Fruit fly (Drosophila melanogaster): ENCODE results near the gene CG32547.

Gene CG32547

dm6 chrX:18440481-18440880 is 38.8 kb downstream of the CG32547 start, which contains the start of gene CG32548:
CG32548 (minus strand) TSS chrX:18440581.
- TF ChIP-seq CTCF (optimal IDR thresholded peaks at IDR 0.05) (no peak), CG8478 (optimal IDR thresholded peaks at IDR 0.05) (no peak)

dm6 chrX:18439367-18439766 is 39.9 kb downstream of the CG32547 start, which contains the start of gene CG43841:
CG43841 (plus strand) TSS chrX:18439667.
- no peak for TF ChIP-seq CTCF (optimal IDR thresholded peaks at IDR 0.05)
- no peak for TF ChIP-seq CG8478 (optimal IDR thresholded peaks at IDR 0.05)

dm6 chrX:18438568-18438967 is 40.7 kb downstream of the CG32547 start, which contains the start of gene CG32551:
CG32551 (plus strand) TSS chrX:18438868.
- TF ChIP-seq CG8478 (optimal IDR thresholded peaks at IDR 0.05) (no peak), CTCF (optimal IDR thresholded peaks at IDR 0.05) (no peak)

- TF ChIP-seq CTCF (optimal IDR thresholded peaks at IDR 0.05) (no peak), CG8478 (optimal IDR thresholded peaks at IDR 0.05) (no peak)
Observed at dm6 chrX:18437190-18437589, 42.1 kb downstream of the CG32547 start, which contains the start of gene CG6290. CG6290 (plus strand) TSS chrX:18437490.

dm6 chrX:18422112-18422511 is 57.2 kb downstream of the CG32547 start, which contains the start of gene CG42323:
CG42323 (plus strand) TSS chrX:18422413.
- no peak for TF ChIP-seq CG8478 (optimal IDR thresholded peaks at IDR 0.05)
- no peak for TF ChIP-seq CTCF (optimal IDR thresholded peaks at IDR 0.05)

dm6 chrX:18415115-18415514 is 64.2 kb downstream of the CG32547 start, which contains the start of gene CG15056:
CG15056 (plus strand) TSS chrX:18415415.
- TF ChIP-seq CTCF (optimal IDR thresholded peaks at IDR 0.05): no peak
- TF ChIP-seq CG8478 (optimal IDR thresholded peaks at IDR 0.05): no peak

dm6 chrX:18409938-18410337 is 69.3 kb downstream of the CG32547 start, which contains the start of gene Nt5b:
Nt5b (minus strand) TSS chrX:18410144.
- TF ChIP-seq CTCF (optimal IDR thresholded peaks at IDR 0.05) (no peak), CG8478 (optimal IDR thresholded peaks at IDR 0.05) (no peak)

dm6 chrX:18409449-18409848 is 69.8 kb downstream of the CG32547 start:
- TF ChIP-seq CG8478 (optimal IDR thresholded peaks at IDR 0.05): no peak
- TF ChIP-seq CTCF (optimal IDR thresholded peaks at IDR 0.05): no peak

dm6 chrX:18407394-18407721 is 71.9 kb downstream of the CG32547 start:
- TF ChIP-seq CG8478 (optimal IDR thresholded peaks at IDR 0.05): no peak
- no peak for TF ChIP-seq CTCF (optimal IDR thresholded peaks at IDR 0.05)

dm6 chrX:18406593-18407393 is 72.5 kb downstream of the CG32547 start:
- no peak for TF ChIP-seq CG8478 (optimal IDR thresholded peaks at IDR 0.05)

dm6 chrX:18405567-18406059 is 73.7 kb downstream of the CG32547 start:
- TF ChIP-seq CTCF (optimal IDR thresholded peaks at IDR 0.05) (no peak), CG8478 (optimal IDR thresholded peaks at IDR 0.05) (no peak)

- TF ChIP-seq CG8478 (optimal IDR thresholded peaks at IDR 0.05) (no peak), CTCF (optimal IDR thresholded peaks at IDR 0.05) (no peak)
Observed at dm6 chrX:18404632-18405238, 74.6 kb downstream of the CG32547 start.

- TF ChIP-seq CG8478 (optimal IDR thresholded peaks at IDR 0.05): no peak
- no peak for TF ChIP-seq CTCF (optimal IDR thresholded peaks at IDR 0.05)
Observed at dm6 chrX:18404150-18404631, 75.1 kb downstream of the CG32547 start.

- TF ChIP-seq CTCF (optimal IDR thresholded peaks at IDR 0.05) (no peak), CG8478 (optimal IDR thresholded peaks at IDR 0.05) (no peak)
Observed at dm6 chrX:18402564-18402963, 76.7 kb downstream of the CG32547 start.

dm6 chrX:18399965-18400364 is 79.3 kb downstream of the CG32547 start, which contains the start of gene CG34328:
CG34328 (minus strand) TSS chrX:18400065.
- no peak for TF ChIP-seq CG8478 (optimal IDR thresholded peaks at IDR 0.05)
- TF ChIP-seq CTCF (optimal IDR thresholded peaks at IDR 0.05): no peak

- TF ChIP-seq CG8478 (optimal IDR thresholded peaks at IDR 0.05) (no peak), CTCF (optimal IDR thresholded peaks at IDR 0.05) (no peak)
Observed at dm6 chrX:18395157-18395556, 84.1 kb downstream of the CG32547 start.

Data from S2 (cell line).